Worm (Caenorhabditis elegans) whole organism, midembryonic: ENCODE data around the gene Y46G5A.28.

Experiments
- T22C8.4 ChIP-seq: fragments of 200-800 bp; sonication (Bioruptor generic); IDR thresholded peaks from 2 replicates; pipeline ENCODE4 v1.3.6; 2022; ENCODE audit warnings: missing genetic modification characterization, missing compliant biosample characterization
- flt-1 ChIP-seq: fragments of 200-800 bp; sonication (Bioruptor generic); IDR thresholded peaks from 2 replicates; pipeline ENCODE4 v1.3.6; 2022; ENCODE audit warnings: missing genetic modification characterization, missing compliant biosample characterization
- klf-2 ChIP-seq: fragments of 200-800 bp; sonication (Bioruptor generic); conservative IDR thresholded peaks from 2 replicates; pipeline ENCODE4 v1.3.6; 2022; ENCODE audit warnings: missing genetic modification reagents, missing genetic modification characterization, missing compliant biosample characterization
- tab-1 ChIP-seq: fragments of 200-800 bp; sonication (Bioruptor generic); IDR thresholded peaks from 2 replicates; pipeline ENCODE4 v1.3.6; 2022; ENCODE audit warnings: missing genetic modification characterization, missing compliant biosample characterization
- ztf-23 ChIP-seq: fragments of 200-800 bp; sonication (Bioruptor generic); IDR thresholded peaks from 2 replicates; pipeline ENCODE4 v1.3.6; 2022; ENCODE audit warnings: missing genetic modification reagents, missing genetic modification characterization, missing compliant biosample characterization

- TF ChIP-seq ztf-23 (GFP tag; lab: Robert Waterston, UW) (no peak), flt-1 (GFP tag; lab: Robert Waterston, UW) (no peak), klf-2 (GFP tag; lab: Robert Waterston, UW) (no peak), T22C8.4 (GFP tag; lab: Robert Waterston, UW) (no peak), tab-1 (GFP tag; lab: Robert Waterston, UW) (no peak)
Measured at ce11 chrII:12816412-12817146, 33.6 kb upstream of the Y46G5A.28 start, which contains the start of gene acl-7.
